Worm (Caenorhabditis elegans) whole organism, L4 larva: ENCODE results near the gene str-146.

ENCODE experiments used
- T20F7.1 ChIP-seq: fragments of 200-800 bp; sonication (Bioruptor generic); optimal IDR thresholded peaks from 2 replicates; lab custom pipeline; 2018; ENCODE audit warnings: mild to moderate bottlenecking, missing genetic modification characterization, missing compliant biosample characterization
- aha-1 ChIP-seq: fragments of 150-350 bp; peaks from one replicate; lab custom pipeline; 2014; ENCODE audit warnings: missing biosample characterization, missing genetic modification characterization
- egl-43 ChIP-seq: fragments of 200-800 bp; sonication (Bioruptor generic); IDR thresholded peaks from 2 replicates; pipeline ENCODE4 v1.3.6; 2022; ENCODE audit warnings: missing genetic modification reagents, missing genetic modification characterization, missing compliant biosample characterization
- gei-8 ChIP-seq: fragments of 200-800 bp; sonication (Bioruptor generic); optimal IDR thresholded peaks from 2 replicates; lab custom pipeline; 2018; ENCODE audit warnings: mild to moderate bottlenecking, missing genetic modification characterization, missing compliant biosample characterization
- hmg-1.1 ChIP-seq: fragments of 200-800 bp; sonication (Bioruptor generic); IDR thresholded peaks from 2 replicates; pipeline ENCODE4 v1.3.6; 2022; ENCODE audit warnings: missing genetic modification reagents, missing genetic modification characterization, missing compliant biosample characterization
- lin-15B ChIP-seq: fragments of 150-350 bp; sonication (generic microtip); optimal IDR thresholded peaks from 3 replicates; lab custom pipeline; 2014; ENCODE audit warnings: missing biosample characterization, missing genetic modification characterization
- nhr-11 ChIP-seq: fragments of 150-350 bp; optimal IDR thresholded peaks from 2 replicates; lab custom pipeline; 2014; ENCODE audit warnings: missing biosample characterization, missing genetic modification characterization
- unc-130 ChIP-seq: sonication (generic microtip); optimal IDR thresholded peaks from 2 replicates; lab custom pipeline; 2016; ENCODE audit warnings: missing genetic modification reagents, missing genetic modification characterization, missing compliant biosample characterization
- unc-62 ChIP-seq, 3 experiments: fragments of 150-350 bp in 1 of 3; sonication (generic microtip); optimal IDR thresholded peaks in 2 of 3; peaks in 1 of 3; 1 replicate in 1 of 3; 2 replicates in 2 of 3; lab custom pipeline; 2014 to 2017; ENCODE audit warnings: missing biosample characterization in 3 of 3, missing genetic modification characterization in 3 of 3, missing genetic modification reagents in 3 of 3, missing genotype in 1 of 3
- zfp-2 ChIP-seq: sonication (generic microtip); optimal IDR thresholded peaks from 2 replicates; lab custom pipeline; 2016; ENCODE audit warnings: mild to moderate bottlenecking, missing genetic modification characterization, missing compliant biosample characterization
- zip-11 ChIP-seq: fragments of 200-800 bp; sonication (Bioruptor generic); IDR thresholded peaks from 2 replicates; pipeline ENCODE4 v1.3.6; 2022; ENCODE audit warnings: missing genetic modification characterization, missing compliant biosample characterization

The str-146 gene

ce11 chrV:8043664-8044063 lies 51.6 kb downstream of the str-146 start:
- TF ChIP-seq nhr-11, result no peak
- no peak for TF ChIP-seq gei-8
- no peak for TF ChIP-seq T20F7.1 (GFP tag; lab: Kevin White, UChicago)
- TF ChIP-seq zfp-2 (tag; lab: Kevin White, UChicago), result no peak
- no peak for TF ChIP-seq hmg-1.1 (GFP tag; lab: Robert Waterston, UW)
- TF ChIP-seq egl-43, result no peak
- TF ChIP-seq aha-1 (tag; lab: Kevin White, UChicago), result peak; percentile 60
- no peak for TF ChIP-seq lin-15B
- peak in 1 of 2 experiments; percentile 60 for TF ChIP-seq unc-62 (GFP tag; optimal IDR thresholded peaks at IDR 0.05 in 1 of 2; lab: Kevin White, UChicago)
- no peak for TF ChIP-seq unc-62 (tag; optimal IDR thresholded peaks at IDR 0.05; lab: Kevin White, UChicago)
- no peak for TF ChIP-seq unc-130 (GFP tag; lab: Kevin White, UChicago)
- TF ChIP-seq zip-11 (GFP tag; lab: Robert Waterston, UW), result no peak
- TF ChIP-seq, all 104 proteins: peak for 2
